Fruit fly (Drosophila melanogaster) whole organism: ENCODE measurements around the gene Arp10.

ENCODE experiments used
- pan ChIP-seq: fragments of >200 bp; optimal IDR thresholded peaks from 2 replicates; lab custom pipeline; 2017
- psq ChIP-seq: fragments of >200 bp; optimal IDR thresholded peaks from 2 replicates; lab custom pipeline; 2017

dm6 chrX:19642819-19643504, 3.0 kb downstream of the Arp10 start, which contains the start of the genes CG12237 and Sec61gamma:
- TF ChIP-seq psq (lab: Kevin White, UChicago) = no peak
- TF ChIP-seq pan (lab: Kevin White, UChicago) = no peak
